Fruit fly (Drosophila melanogaster): ENCODE data around the gene CG4511.

CG4511 gene

dm6 chr3R:10863446-10863819 is 9.1 kb downstream of the CG4511 start:
- TF ChIP-seq noc (tag; optimal IDR thresholded peaks at IDR 0.05): no peak

dm6 chr3R:10863956-10864355 is 9.7 kb downstream of the CG4511 start:
- no peak for TF ChIP-seq noc (tag; optimal IDR thresholded peaks at IDR 0.05)

- TF ChIP-seq noc (tag; optimal IDR thresholded peaks at IDR 0.05): peak; percentile 92
Observed at dm6 chr3R:10868427-10868962, 14.2 kb downstream of the CG4511 start, which contains the start of the genes SelR and Tsp86D. TSS of gene SelR (minus strand) at chr3R:10868642. TSS of gene Tsp86D (plus strand) at chr3R:10868708.

- peak; percentile 81 for TF ChIP-seq noc (tag; optimal IDR thresholded peaks at IDR 0.05)
Observed at dm6 chr3R:10870561-10870960, 16.3 kb downstream of the CG4511 start.

- TF ChIP-seq noc (tag; optimal IDR thresholded peaks at IDR 0.05): peak; percentile 46
Observed at dm6 chr3R:10872148-10872783, 18.0 kb downstream of the CG4511 start, which contains the start of gene Fdh. TSS of gene Fdh (minus strand) at chr3R:10872381.

dm6 chr3R:10872820-10873219 is 18.5 kb downstream of the CG4511 start, which contains the start of gene CG4596:
TSS of gene CG4596 (plus strand) at chr3R:10873038.
- TF ChIP-seq noc (tag; optimal IDR thresholded peaks at IDR 0.05): no peak

- TF ChIP-seq noc (tag; optimal IDR thresholded peaks at IDR 0.05): peak; percentile 93
Observed at dm6 chr3R:10875515-10876434, 21.5 kb downstream of the CG4511 start, which contains the start of gene Sodh2. TSS of gene Sodh2 (plus strand) at chr3R:10876384.

dm6 chr3R:10877808-10878207 is 23.5 kb downstream of the CG4511 start:
- peak; percentile 47 for TF ChIP-seq noc (tag; optimal IDR thresholded peaks at IDR 0.05)

dm6 chr3R:10878628-10879027 is 24.3 kb downstream of the CG4511 start:
- TF ChIP-seq noc (tag; optimal IDR thresholded peaks at IDR 0.05): no peak

- no peak for TF ChIP-seq noc (tag; optimal IDR thresholded peaks at IDR 0.05)
Observed at dm6 chr3R:10879219-10879618, 24.9 kb downstream of the CG4511 start, which contains the start of gene CG14695. TSS of gene CG14695 (minus strand) at chr3R:10879319.

dm6 chr3R:10881824-10882559 is 27.7 kb downstream of the CG4511 start, which contains the start of gene Tpc1:
TSS of gene Tpc1 (minus strand) at chr3R:10882188.
- TF ChIP-seq noc (tag; optimal IDR thresholded peaks at IDR 0.05): no peak

- TF ChIP-seq noc (tag; optimal IDR thresholded peaks at IDR 0.05): no peak
Observed at dm6 chr3R:10884031-10884677, 29.9 kb downstream of the CG4511 start.

- TF ChIP-seq noc (tag; optimal IDR thresholded peaks at IDR 0.05): no peak
Observed at dm6 chr3R:10884678-10885421, 30.5 kb downstream of the CG4511 start, which contains the start of gene CG14696. TSS of gene CG14696 (minus strand) at chr3R:10885001.

- no peak for TF ChIP-seq noc (tag; optimal IDR thresholded peaks at IDR 0.05)
Observed at dm6 chr3R:10885422-10886081, 31.3 kb downstream of the CG4511 start, which contains the start of gene Leash. TSS of gene Leash (plus strand) at chr3R:10885540.
